Fruit fly (Drosophila melanogaster): ENCODE measurements around the gene Tmf.

Gene Tmf

dm6 chrX:6843841-6844440 lies at the start of gene Tmf, which contains the start of gene CG14435:
TSS of gene Tmf (plus strand) at chrX:6844341.
TSS of gene CG14435 (minus strand) at chrX:6843921.
- TF ChIP-seq CG8478 (optimal IDR thresholded peaks at IDR 0.05), result no peak
- TF ChIP-seq CTCF (optimal IDR thresholded peaks at IDR 0.05), result no peak

DNA sequence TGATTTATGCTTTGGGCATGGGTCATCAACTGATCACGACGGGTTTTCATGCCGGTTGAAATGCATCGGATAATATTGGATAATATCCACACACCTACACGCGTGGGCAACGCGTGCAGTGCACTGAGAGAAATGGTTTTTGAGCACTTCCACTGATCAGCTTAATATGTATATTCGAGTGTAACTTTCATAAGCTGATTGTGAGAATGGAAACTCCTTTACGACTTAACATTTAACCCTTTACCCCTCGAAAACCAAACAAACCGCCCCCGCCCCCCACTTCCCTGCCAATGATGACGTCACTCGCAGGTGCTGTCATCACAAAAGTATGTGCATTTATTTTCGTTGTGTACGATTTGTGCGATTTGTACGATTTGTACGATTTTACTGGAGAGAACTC lies 49.3 kb upstream of the Tmf start:
- no peak for TF ChIP-seq CG8478 (optimal IDR thresholded peaks at IDR 0.05)
- TF ChIP-seq CTCF (optimal IDR thresholded peaks at IDR 0.05), result no peak

dm6 chrX:6795987-6796691 lies 48.0 kb upstream of the Tmf start:
- TF ChIP-seq CG8478 (optimal IDR thresholded peaks at IDR 0.05) (no peak), CTCF (optimal IDR thresholded peaks at IDR 0.05) (no peak)

dm6 chrX:6796972-6797371 lies 47.2 kb upstream of the Tmf start:
- no peak for TF ChIP-seq CG8478 (optimal IDR thresholded peaks at IDR 0.05)
- TF ChIP-seq CTCF (optimal IDR thresholded peaks at IDR 0.05), result no peak

- no peak for TF ChIP-seq CTCF (optimal IDR thresholded peaks at IDR 0.05)
- TF ChIP-seq CG8478 (optimal IDR thresholded peaks at IDR 0.05), result no peak
Measured at dm6 chrX:6799261-6800022, 44.7 kb upstream of the Tmf start.

DNA sequence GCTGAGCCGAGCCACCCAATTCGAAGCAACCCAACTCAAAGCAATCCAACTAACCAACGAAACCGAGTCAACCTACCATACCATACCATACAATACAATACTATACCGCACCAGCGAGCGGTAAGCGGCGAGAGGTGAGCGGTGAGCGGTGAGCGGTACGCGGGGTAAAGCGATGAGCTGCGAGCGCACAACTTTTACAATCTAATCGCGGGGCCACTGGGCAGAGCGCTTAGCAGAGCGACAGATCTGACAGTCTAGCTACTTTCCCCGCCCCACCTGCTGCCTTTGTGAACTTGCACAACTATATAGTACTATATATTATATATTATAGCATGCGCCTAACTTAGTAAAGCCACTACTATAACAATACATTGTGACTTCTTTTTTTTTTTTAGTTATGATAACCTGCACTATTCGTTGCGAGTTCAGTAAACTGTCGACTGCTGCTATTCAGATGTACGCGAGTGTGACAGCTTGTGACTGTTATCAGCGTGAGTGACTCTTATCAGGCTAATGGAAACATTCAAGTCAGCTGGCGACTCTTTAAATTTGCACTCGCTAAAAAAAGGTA lies 43.3 kb upstream of the Tmf start:
- no peak for TF ChIP-seq CTCF (optimal IDR thresholded peaks at IDR 0.05)
- no peak for TF ChIP-seq CG8478 (optimal IDR thresholded peaks at IDR 0.05)

dm6 chrX:6802376-6803080 lies 41.6 kb upstream of the Tmf start:
- TF ChIP-seq CTCF (optimal IDR thresholded peaks at IDR 0.05), result no peak
- no peak for TF ChIP-seq CG8478 (optimal IDR thresholded peaks at IDR 0.05)

DNA sequence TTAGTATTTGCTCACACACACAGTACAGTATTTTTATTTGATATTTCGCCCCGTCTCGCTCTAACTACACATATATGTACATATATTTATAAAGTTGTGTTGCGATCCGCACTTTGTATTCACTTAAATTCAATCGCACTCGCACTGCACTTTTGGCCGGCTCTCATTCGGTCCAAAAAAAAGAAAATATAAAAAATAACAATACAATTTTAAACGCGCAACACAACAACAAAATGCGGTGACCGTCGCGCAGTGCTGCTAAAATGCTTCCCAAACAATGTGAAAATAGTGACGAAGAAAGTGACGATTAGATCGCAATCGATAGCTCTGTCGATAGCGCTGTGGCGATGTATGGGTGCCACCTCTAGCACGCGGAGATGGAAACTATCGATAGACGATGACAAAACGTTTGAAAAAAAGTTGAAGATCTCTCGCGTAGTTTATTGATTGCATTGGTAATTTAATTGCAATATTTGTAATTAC lies 40.8 kb upstream of the Tmf start, which contains the start of the genes C3G and pod1:
C3G (minus strand) TSS at position 282 of the 483 bp plus-strand sequence.
pod1 (plus strand) TSS at position 373 of the 483 bp plus-strand sequence.
- no peak for TF ChIP-seq CG8478 (optimal IDR thresholded peaks at IDR 0.05)
- peak in 1 of 2 experiments; percentile 35 for TF ChIP-seq CTCF (optimal IDR thresholded peaks at IDR 0.05)

DNA sequence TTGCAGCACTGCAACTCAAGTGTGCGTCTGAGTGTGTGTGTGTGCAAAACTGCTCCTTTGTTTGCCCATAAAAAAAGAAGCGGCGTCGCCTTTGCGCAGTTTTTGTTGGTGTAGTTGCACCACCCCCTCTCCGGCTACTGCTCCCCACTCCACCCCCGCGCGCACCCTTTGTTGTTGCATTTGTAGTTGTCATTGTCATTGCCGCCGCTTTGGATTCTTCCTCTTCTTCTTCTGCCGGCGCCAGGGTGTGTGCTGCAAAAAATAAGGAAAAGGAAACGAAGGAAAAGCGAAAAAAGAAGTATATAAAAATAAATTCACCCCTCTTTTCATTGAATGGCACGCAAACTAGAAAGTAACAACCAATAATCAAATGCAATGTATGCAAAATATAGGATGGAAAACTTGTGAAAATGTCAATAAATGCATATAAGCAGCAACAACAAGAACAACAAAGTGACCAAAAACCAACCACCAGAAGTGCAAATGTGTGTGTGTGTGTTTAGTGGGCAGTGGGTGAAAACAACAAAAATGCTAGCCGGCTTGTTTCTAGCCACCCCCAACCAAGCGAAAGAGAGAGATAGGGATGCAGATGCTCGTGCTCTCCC lies 40.2 kb upstream of the Tmf start:
- TF ChIP-seq CTCF (optimal IDR thresholded peaks at IDR 0.05) (no peak), CG8478 (optimal IDR thresholded peaks at IDR 0.05) (no peak)

- TF ChIP-seq CTCF (optimal IDR thresholded peaks at IDR 0.05) (no peak), CG8478 (optimal IDR thresholded peaks at IDR 0.05) (no peak)
Measured at dm6 chrX:6804485-6805295, 39.5 kb upstream of the Tmf start.

- no peak for TF ChIP-seq CTCF (optimal IDR thresholded peaks at IDR 0.05)
- TF ChIP-seq CG8478 (optimal IDR thresholded peaks at IDR 0.05), result no peak
Measured at dm6 chrX:6805404-6805803, 38.7 kb upstream of the Tmf start.

DNA sequence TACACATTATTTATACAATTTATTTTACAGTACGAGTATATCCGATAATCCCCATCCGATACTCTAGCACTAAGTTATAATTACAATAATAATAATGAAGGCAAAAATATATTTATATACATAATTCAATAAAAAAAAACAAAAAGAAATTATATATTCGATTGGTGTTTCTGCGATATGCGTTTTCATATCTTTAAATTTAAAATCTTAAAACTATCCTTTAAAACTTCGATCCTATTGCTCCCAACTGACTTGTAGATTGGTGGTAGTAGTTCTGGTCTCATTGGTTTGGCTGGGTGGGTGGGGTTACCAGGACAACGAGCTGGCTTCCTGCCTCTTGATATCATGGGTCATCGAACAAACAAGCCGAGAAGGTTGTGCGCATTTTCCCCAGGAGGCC lies 30.5 kb upstream of the Tmf start, which contains the start of gene iav:
iav (plus strand) TSS at position 301 of the 400 bp plus-strand sequence.
- TF ChIP-seq CG8478 (optimal IDR thresholded peaks at IDR 0.05) (no peak), CTCF (optimal IDR thresholded peaks at IDR 0.05) (no peak)

dm6 chrX:6820703-6821102 lies 23.4 kb upstream of the Tmf start, which contains the start of the genes Nf-YC and xit:
TSS of gene Nf-YC (minus strand) at chrX:6820919.
TSS of gene xit (plus strand) at chrX:6821016.
- TF ChIP-seq CG8478 (optimal IDR thresholded peaks at IDR 0.05), result no peak
- peak; percentile 40 to 51 for TF ChIP-seq CTCF (optimal IDR thresholded peaks at IDR 0.05)

Measured in S2 (cell line).